Fruit fly (Drosophila melanogaster) whole organism, embryonic: Measurements from ENCODE around the gene CG14655.

ENCODE experiments used
- B-H1 ChIP-seq: fragments of 200-800 bp; sonication (Bioruptor generic); IDR thresholded peaks from 3 replicates; pipeline ENCODE4 v1.3.6; 2022; ENCODE audit warnings: missing biosample characterization, missing genetic modification characterization
- BEAF-32 ChIP-seq: fragments of 200-800 bp; sonication (Bioruptor generic); optimal IDR thresholded peaks from 3 replicates; lab custom pipeline; 2017; ENCODE audit warnings: missing biosample characterization, missing genetic modification characterization, mild to moderate bottlenecking, moderate library complexity, missing genetic modification reagents
- CG10321 ChIP-seq: fragments of 200-800 bp; sonication (Bioruptor generic); IDR thresholded peaks from 2 replicates; pipeline ENCODE4 v1.3.6; 2022; ENCODE audit warnings: missing biosample characterization, missing genetic modification characterization
- CG10462 ChIP-seq: fragments of 200-800 bp; sonication (Bioruptor generic); optimal IDR thresholded peaks from 2 replicates; lab custom pipeline; 2016; ENCODE audit warnings: missing biosample characterization, missing genetic modification characterization
- CG10543 ChIP-seq: fragments of 200-800 bp; sonication (Bioruptor generic); optimal IDR thresholded peaks from 3 replicates; lab custom pipeline; 2017; ENCODE audit warnings: missing biosample characterization, mild to moderate bottlenecking, missing genetic modification characterization, moderate library complexity
- CG11560 ChIP-seq: fragments of 200-800 bp; sonication (Bioruptor generic); IDR thresholded peaks from 3 replicates; pipeline ENCODE4 v1.3.6; 2022; ENCODE audit warnings: missing biosample characterization, missing genetic modification characterization
- CG12155 ChIP-seq: fragments of 200-800 bp; sonication (Bioruptor generic); optimal IDR thresholded peaks from 3 replicates; lab custom pipeline; 2016; ENCODE audit warnings: missing biosample characterization, missing genetic modification characterization
- CG12744 ChIP-seq: fragments of 200-800 bp; sonication (Bioruptor generic); optimal IDR thresholded peaks from 2 replicates; lab custom pipeline; 2016; ENCODE audit warnings: missing biosample characterization, missing genetic modification characterization
- CG14667 ChIP-seq: fragments of 200-800 bp; sonication (Bioruptor generic); IDR thresholded peaks from 2 replicates; pipeline ENCODE4 v1.3.6; 2022; ENCODE audit warnings: missing biosample characterization, missing genetic modification characterization
- CG15479 ChIP-seq: fragments of 200-800 bp; sonication (Bioruptor generic); optimal IDR thresholded peaks from 3 replicates; lab custom pipeline; 2019; ENCODE audit warnings: missing biosample characterization, mild to moderate bottlenecking, missing genetic modification characterization, moderate library complexity
- CG16779 ChIP-seq: fragments of 200-800 bp; sonication (Bioruptor generic); IDR thresholded peaks from 2 replicates; pipeline ENCODE4 v1.3.6; 2022; ENCODE audit warnings: missing biosample characterization, missing genetic modification characterization
- CG18764 ChIP-seq: fragments of 200-800 bp; sonication (Bioruptor generic); optimal IDR thresholded peaks from 3 replicates; lab custom pipeline; 2016; ENCODE audit warnings: missing biosample characterization, missing genetic modification characterization
- CG2199 ChIP-seq: fragments of 200-800 bp; sonication (Bioruptor generic); IDR thresholded peaks from 3 replicates; pipeline ENCODE4 v1.3.6; 2022; ENCODE audit warnings: missing biosample characterization, missing genetic modification characterization
- CG2202 ChIP-seq: fragments of 200-800 bp; sonication (Bioruptor generic); optimal IDR thresholded peaks from 2 replicates; lab custom pipeline; 2018; ENCODE audit warnings: missing biosample characterization, mild to moderate bottlenecking, missing genetic modification characterization
- CG33213 ChIP-seq: fragments of 200-800 bp; sonication (Bioruptor generic); optimal IDR thresholded peaks from 3 replicates; lab custom pipeline; 2016; ENCODE audit warnings: missing biosample characterization, missing genetic modification characterization
- CG34376 ChIP-seq: fragments of 200-800 bp; sonication (Bioruptor generic); optimal IDR thresholded peaks from 2 replicates; lab custom pipeline; 2018; ENCODE audit warnings: missing biosample characterization, mild to moderate bottlenecking, missing genetic modification characterization
- CG3847 ChIP-seq: fragments of 200-800 bp; sonication (Bioruptor generic); IDR thresholded peaks from 2 replicates; pipeline ENCODE4 v1.3.6; 2022; ENCODE audit warnings: missing biosample characterization, missing genetic modification characterization
- CG4328 ChIP-seq: fragments of 200-800 bp; sonication (Bioruptor generic); optimal IDR thresholded peaks from 3 replicates; lab custom pipeline; 2017; ENCODE audit warnings: missing biosample characterization, missing genetic modification reagents, missing genetic modification characterization
- CG4617 ChIP-seq: fragments of 200-800 bp; sonication (Bioruptor generic); optimal IDR thresholded peaks from 3 replicates; lab custom pipeline; 2016; ENCODE audit warnings: missing biosample characterization, missing genetic modification characterization, borderline replicate concordance
- CG7271 ChIP-seq: fragments of 200-800 bp; sonication (Bioruptor generic); optimal IDR thresholded peaks from 2 replicates; lab custom pipeline; 2018; ENCODE audit warnings: missing biosample characterization, mild to moderate bottlenecking, missing genetic modification characterization, moderate library complexity
- CG7963 ChIP-seq: fragments of 200-800 bp; sonication (Bioruptor generic); IDR thresholded peaks from 3 replicates; pipeline ENCODE4 v1.3.6; 2022; ENCODE audit warnings: missing biosample characterization, missing genetic modification characterization; ENCODE audit not compliant: partially characterized antibody
- CG8290 ChIP-seq, 3 experiments: fragments of 200-800 bp; sonication (Bioruptor generic); optimal IDR thresholded peaks; 2 replicates each; lab custom pipeline; 2016 to 2019; ENCODE audit warnings: missing biosample characterization in 3 of 3, missing genetic modification characterization in 3 of 3, mild to moderate bottlenecking in 2 of 3, moderate library complexity in 1 of 3
- CG8478 ChIP-seq: fragments of >200 bp; optimal IDR thresholded peaks from 2 replicates; lab custom pipeline; 2018
- CG8765 ChIP-seq: fragments of 200-800 bp; sonication (Bioruptor generic); IDR thresholded peaks from 2 replicates; pipeline ENCODE4 v1.3.6; 2022; ENCODE audit warnings: missing biosample characterization, missing genetic modification characterization
- CG8924 ChIP-seq: fragments of 200-800 bp; optimal IDR thresholded peaks from 3 replicates; lab custom pipeline; 2019; ENCODE audit warnings: missing biosample characterization, mild to moderate bottlenecking, missing genetic modification characterization, moderate library complexity
- CG9727 ChIP-seq: fragments of 200-800 bp; sonication (Bioruptor generic); optimal IDR thresholded peaks from 3 replicates; lab custom pipeline; 2017; ENCODE audit warnings: missing biosample characterization, mild to moderate bottlenecking, missing genetic modification characterization
- CG9797 ChIP-seq: fragments of 200-800 bp; sonication (Bioruptor generic); optimal IDR thresholded peaks from 3 replicates; lab custom pipeline; 2018; ENCODE audit warnings: missing biosample characterization, mild to moderate bottlenecking, missing genetic modification characterization
- Dip3 ChIP-seq: fragments of 200-800 bp; sonication (Bioruptor generic); optimal IDR thresholded peaks from 3 replicates; lab custom pipeline; 2016; ENCODE audit warnings: missing biosample characterization, missing genetic modification characterization
- E2f2 ChIP-seq: fragments of 200-800 bp; sonication (Bioruptor generic); IDR thresholded peaks from 2 replicates; pipeline ENCODE4 v1.3.6; 2022; ENCODE audit warnings: missing biosample characterization, missing genetic modification characterization
- HHEX ChIP-seq: fragments of 200-800 bp; sonication (Bioruptor generic); optimal IDR thresholded peaks from 3 replicates; lab custom pipeline; 2017; ENCODE audit warnings: missing biosample characterization, mild to moderate bottlenecking, missing genetic modification characterization, missing genetic modification reagents
- HLH4C ChIP-seq: fragments of 200-800 bp; sonication (Bioruptor generic); IDR thresholded peaks from 3 replicates; pipeline ENCODE4 v1.3.6; 2022; ENCODE audit warnings: missing biosample characterization, missing genetic modification characterization; ENCODE audit not compliant: partially characterized antibody
- Lhr ChIP-seq: fragments of 200-800 bp; sonication (Bioruptor generic); optimal IDR thresholded peaks from 3 replicates; lab custom pipeline; 2017; ENCODE audit warnings: mild to moderate bottlenecking, missing biosample characterization, missing genetic modification reagents, missing genetic modification characterization
- NfI ChIP-seq: fragments of 200-800 bp; sonication (Bioruptor generic); optimal IDR thresholded peaks from 3 replicates; lab custom pipeline; 2018; ENCODE audit warnings: missing biosample characterization, mild to moderate bottlenecking, missing genetic modification characterization, moderate library complexity
- Opbp ChIP-seq: fragments of 200-800 bp; sonication (Bioruptor generic); IDR thresholded peaks from 3 replicates; pipeline ENCODE4 v1.3.6; 2022; ENCODE audit warnings: missing biosample characterization, missing genetic modification characterization; ENCODE audit not compliant: partially characterized antibody
- Rfx ChIP-seq: fragments of 200-800 bp; sonication (Bioruptor generic); IDR thresholded peaks from 2 replicates; pipeline ENCODE4 v1.3.6; 2022; ENCODE audit warnings: missing biosample characterization, missing genetic modification characterization
- danr ChIP-seq: fragments of 200-800 bp; sonication (Bioruptor generic); IDR thresholded peaks from 2 replicates; pipeline ENCODE4 v1.3.6; 2022; ENCODE audit warnings: missing biosample characterization, missing genetic modification characterization
- dm ChIP-seq: fragments of 200-800 bp; sonication (Bioruptor generic); optimal IDR thresholded peaks from 3 replicates; lab custom pipeline; 2016; ENCODE audit warnings: missing biosample characterization, missing genetic modification characterization
- her ChIP-seq: fragments of 200-800 bp; sonication (Bioruptor generic); optimal IDR thresholded peaks from 2 replicates; lab custom pipeline; 2016; ENCODE audit warnings: missing biosample characterization, missing genetic modification characterization
- jumu ChIP-seq: fragments of 200-800 bp; sonication (Bioruptor generic); optimal IDR thresholded peaks from 3 replicates; lab custom pipeline; 2016; ENCODE audit warnings: missing biosample characterization, missing genetic modification characterization
- ken ChIP-seq: fragments of 200-800 bp; sonication (Bioruptor generic); IDR thresholded peaks from 3 replicates; pipeline ENCODE4 v1.3.6; 2022; ENCODE audit warnings: missing biosample characterization, missing genetic modification characterization
- lab ChIP-seq: fragments of 200-800 bp; sonication (Bioruptor generic); optimal IDR thresholded peaks from 3 replicates; lab custom pipeline; 2017; ENCODE audit warnings: missing biosample characterization, missing genetic modification characterization, mild to moderate bottlenecking, moderate library complexity, missing genetic modification reagents
- lbe ChIP-seq: fragments of 200-800 bp; sonication (Bioruptor generic); optimal IDR thresholded peaks from 2 replicates; lab custom pipeline; 2016; ENCODE audit warnings: missing biosample characterization, mild to moderate bottlenecking, missing genetic modification characterization
- lmd ChIP-seq: fragments of 200-800 bp; sonication (Bioruptor generic); IDR thresholded peaks from 2 replicates; pipeline ENCODE4 v1.3.6; 2022; ENCODE audit warnings: missing biosample characterization, missing genetic modification characterization
- pnt ChIP-seq: fragments of 200-800 bp; sonication (Bioruptor generic); optimal IDR thresholded peaks from 3 replicates; lab custom pipeline; 2016; ENCODE audit warnings: missing biosample characterization, missing genetic modification characterization
- row ChIP-seq: fragments of 200-800 bp; sonication (Bioruptor generic); IDR thresholded peaks from 3 replicates; pipeline ENCODE4 v1.3.6; 2022; ENCODE audit warnings: missing biosample characterization, missing genetic modification characterization
- run ChIP-seq: fragments of 200-800 bp; sonication (Bioruptor generic); optimal IDR thresholded peaks from 3 replicates; lab custom pipeline; 2018; ENCODE audit warnings: missing biosample characterization, mild to moderate bottlenecking, missing genetic modification characterization
- salm ChIP-seq: fragments of 200-800 bp; sonication (Bioruptor generic); optimal IDR thresholded peaks from 2 replicates; lab custom pipeline; 2018; ENCODE audit warnings: missing biosample characterization, mild to moderate bottlenecking, missing genetic modification characterization
- tna ChIP-seq: fragments of 200-800 bp; sonication (Bioruptor generic); IDR thresholded peaks from 2 replicates; pipeline ENCODE4 v1.3.6; 2022; ENCODE audit warnings: missing biosample characterization, missing genetic modification characterization; ENCODE audit not compliant: partially characterized antibody
- unc-4 ChIP-seq: fragments of 200-800 bp; sonication (Bioruptor generic); IDR thresholded peaks from 2 replicates; pipeline ENCODE4 v1.3.6; 2022; ENCODE audit warnings: missing biosample characterization, missing genetic modification characterization; ENCODE audit not compliant: partially characterized antibody
- zen2 ChIP-seq: fragments of 200-800 bp; sonication (Bioruptor generic); IDR thresholded peaks from 3 replicates; pipeline ENCODE4 v1.3.6; 2022; ENCODE audit warnings: missing biosample characterization, missing genetic modification characterization; ENCODE audit not compliant: partially characterized antibody

CG14655 gene

dm6 chr3R:4821098-4821605, 41.0 kb upstream of the CG14655 start, which contains the start of gene CG14657 (continued):
- TF ChIP-seq lab (GFP tag; lab: Kevin White, UChicago) (no peak), run (peak; percentile 17), salm (tag; lab: Kevin White, UChicago) (peak; percentile 3), CG8765 (GFP tag; lab: Robert Waterston, UW) (no peak), CG14667 (GFP tag; lab: Robert Waterston, UW) (no peak), CG8924 (tag; lab: Kevin White, UChicago) (peak; percentile 51), CG9797 (GFP tag; lab: Kevin White, UChicago) (peak; percentile 87), E2f2 (peak; percentile 96), CG10462 (GFP tag; lab: Kevin White, UChicago) (no peak), danr (GFP tag; lab: Robert Waterston, UW) (no peak), Opbp (GFP tag; lab: Robert Waterston, UW) (peak; percentile 93), Dip3 (GFP tag; lab: Kevin White, UChicago) (no peak), CG34376 (GFP tag; lab: Kevin White, UChicago) (peak; percentile 53), B-H1 (GFP tag; lab: Robert Waterston, UW) (no peak), CG18764 (GFP tag; lab: Kevin White, UChicago) (no peak), HLH4C (GFP tag; lab: Robert Waterston, UW) (peak; percentile 95), zen2 (GFP tag; lab: Robert Waterston, UW) (peak; percentile 82; the same call in 2 of the 3 replicates), lmd (GFP tag; lab: Robert Waterston, UW) (no peak), CG9727 (GFP tag; lab: Kevin White, UChicago) (peak; percentile 27), pnt (GFP tag; lab: Kevin White, UChicago) (no peak), CG15479 (GFP tag; lab: Kevin White, UChicago) (peak; percentile 10), dm (GFP tag; lab: Kevin White, UChicago) (no peak), lbe (GFP tag; lab: Kevin White, UChicago) (peak; percentile 58), BEAF-32 (GFP tag; lab: Kevin White, UChicago) (peak; percentile 92), ken (GFP tag; lab: Robert Waterston, UW) (no peak), tna (GFP tag; lab: Robert Waterston, UW) (peak; percentile 89), CG16779 (GFP tag; lab: Robert Waterston, UW) (no peak), CG7963 (GFP tag; lab: Robert Waterston, UW) (peak; percentile 80), jumu (GFP tag; lab: Kevin White, UChicago) (no peak), CG4328 (GFP tag; lab: Kevin White, UChicago) (no peak), CG8290 (GFP tag; optimal IDR thresholded peaks at IDR 0.05; lab: Kevin White, UChicago) (no peak), CG8290 (tag; optimal IDR thresholded peaks at IDR 0.05; lab: Kevin White, UChicago) (peak in 1 of 2 experiments; percentile 40), NfI (GFP tag; lab: Kevin White, UChicago) (no peak), CG33213 (GFP tag; lab: Kevin White, UChicago) (peak; percentile 79), CG2202 (tag; lab: Kevin White, UChicago) (no peak), CG3847 (GFP tag; lab: Robert Waterston, UW) (peak; percentile 56), CG12744 (GFP tag; lab: Kevin White, UChicago) (no peak), CG12155 (GFP tag; lab: Kevin White, UChicago) (peak; percentile 97), CG7271 (no peak), unc-4 (GFP tag; lab: Robert Waterston, UW) (peak; percentile 97), row (GFP tag; lab: Robert Waterston, UW) (peak; percentile 21; the same call in 1 of the 3 replicates), CG11560 (tag; lab: Robert Waterston, UW) (no peak), CG2199 (GFP tag; lab: Robert Waterston, UW) (no peak), CG4617 (GFP tag; lab: Kevin White, UChicago) (peak; percentile 94), Rfx (GFP tag; lab: Robert Waterston, UW) (no peak), CG10321 (GFP tag; lab: Robert Waterston, UW) (no peak), her (GFP tag; lab: Kevin White, UChicago) (no peak), HHEX (GFP tag; lab: Kevin White, UChicago) (no peak), CG8478 (lab: Kevin White, UChicago) (peak; percentile 93), CG10543 (GFP tag; lab: Kevin White, UChicago) (peak; percentile 21), Lhr (GFP tag; lab: Kevin White, UChicago) (peak; percentile 96)
